Worm (Caenorhabditis elegans) whole organism, early embryonic: Measurements from ENCODE around the gene lea-1.

Experiments used
- B0310.2 ChIP-seq: sonication (generic microtip); optimal IDR thresholded peaks from 2 replicates; lab custom pipeline; 2016; ENCODE audit warnings: mild to moderate bottlenecking, missing genetic modification characterization, missing compliant biosample characterization
- F13C5.2 ChIP-seq: sonication (generic microtip); optimal IDR thresholded peaks from 2 replicates; lab custom pipeline; 2017; ENCODE audit warnings: mild to moderate bottlenecking, missing genetic modification characterization, inconsistent platforms, missing compliant biosample characterization
- aly-1 ChIP-seq: sonication (generic microtip); optimal IDR thresholded peaks from 2 replicates; lab custom pipeline; 2016; ENCODE audit warnings: missing genetic modification characterization, missing compliant biosample characterization
- ama-1 ChIP-seq: fragments of 150-350 bp; optimal IDR thresholded peaks from 2 replicates; lab custom pipeline; 2014
- ceh-13 ChIP-seq: fragments of 200-800 bp; sonication (Bioruptor generic); optimal IDR thresholded peaks from 2 replicates; lab custom pipeline; 2018; ENCODE audit warnings: mild to moderate bottlenecking, missing genetic modification characterization, missing compliant biosample characterization
- ceh-36 ChIP-seq: sonication (generic microtip); optimal IDR thresholded peaks from 2 replicates; lab custom pipeline; 2016; ENCODE audit warnings: missing genetic modification characterization, inconsistent platforms, missing compliant biosample characterization
- ets-7 ChIP-seq: sonication (generic microtip); optimal IDR thresholded peaks from 2 replicates; lab custom pipeline; 2016; ENCODE audit warnings: missing genotype, missing genetic modification characterization, missing compliant biosample characterization
- flt-1 ChIP-seq: fragments of 200-800 bp; sonication (Bioruptor generic); IDR thresholded peaks from 2 replicates; pipeline ENCODE4 v1.3.6; 2022; ENCODE audit warnings: missing genetic modification characterization, missing compliant biosample characterization
- hmbx-1 ChIP-seq: sonication (generic microtip); optimal IDR thresholded peaks from 2 replicates; lab custom pipeline; 2016; ENCODE audit warnings: mild to moderate bottlenecking, missing genetic modification characterization, missing compliant biosample characterization
- hmg-4 ChIP-seq: fragments of 200-800 bp; sonication (Bioruptor generic); optimal IDR thresholded peaks from 2 replicates; lab custom pipeline; 2018; ENCODE audit warnings: mild to moderate bottlenecking, missing genetic modification characterization, missing compliant biosample characterization
- hnd-1 ChIP-seq: sonication (generic microtip); optimal IDR thresholded peaks from 2 replicates; lab custom pipeline; 2016; ENCODE audit warnings: missing genetic modification characterization, missing compliant biosample characterization
- pes-1 ChIP-seq: fragments of 200-800 bp; sonication (Bioruptor generic); IDR thresholded peaks from 2 replicates; pipeline ENCODE4 v1.3.6; 2022; ENCODE audit warnings: missing genetic modification reagents, missing genetic modification characterization, missing compliant biosample characterization
- scrt-1 ChIP-seq: fragments of 200-800 bp; sonication (Bioruptor generic); IDR thresholded peaks from 2 replicates; pipeline ENCODE4 v1.3.6; 2022; ENCODE audit warnings: missing genetic modification characterization, missing compliant biosample characterization
- sea-1 ChIP-seq: fragments of 200-800 bp; sonication (Bioruptor generic); conservative IDR thresholded peaks from 2 replicates; pipeline ENCODE4 v1.3.6; 2022; ENCODE audit warnings: missing genetic modification characterization, missing compliant biosample characterization
- tbx-11 ChIP-seq: fragments of 200-800 bp; sonication (Bioruptor generic); IDR thresholded peaks from 2 replicates; pipeline ENCODE4 v1.3.6; 2022; ENCODE audit warnings: missing genetic modification characterization, missing compliant biosample characterization
- tbx-37 ChIP-seq: fragments of 200-800 bp; sonication (Bioruptor generic); conservative IDR thresholded peaks from 2 replicates; pipeline ENCODE4 v1.3.6; 2022; ENCODE audit warnings: missing genetic modification reagents, missing genetic modification characterization, missing compliant biosample characterization
- tra-4 ChIP-seq: sonication (generic microtip); optimal IDR thresholded peaks from 2 replicates; lab custom pipeline; 2017; ENCODE audit warnings: missing genetic modification characterization, missing compliant biosample characterization

lea-1 gene

DNA sequence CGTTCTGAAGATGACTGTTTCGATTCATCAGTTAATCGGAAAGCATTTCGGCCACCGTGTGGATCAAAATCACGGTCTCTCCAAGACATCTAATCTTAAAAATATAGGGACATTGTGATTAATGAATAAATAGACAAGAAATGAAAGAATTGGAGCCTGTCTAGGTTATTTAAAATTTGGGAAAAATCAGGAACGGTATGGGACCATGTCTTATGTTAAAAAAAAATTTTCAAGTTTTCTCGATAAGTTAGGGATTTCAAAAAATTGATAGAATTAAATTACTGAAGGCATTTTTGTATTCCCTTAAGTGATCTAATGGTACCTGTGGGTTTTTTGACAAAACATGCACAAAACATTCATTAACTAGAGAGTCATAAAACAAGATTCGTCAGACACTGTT, 35.6 kb upstream of the lea-1 start, which contains the start of gene unc-41:
Gene unc-41, minus strand, starts transcription at position 101 of the 400 bp plus-strand sequence.
- TF ChIP-seq ceh-13 = no peak
- TF ChIP-seq aly-1 (tag; lab: Kevin White, UChicago) = no peak
- no peak for TF ChIP-seq scrt-1 (GFP tag; lab: Robert Waterston, UW)
- no peak for TF ChIP-seq ets-7 (tag; lab: Kevin White, UChicago)
- no peak for TF ChIP-seq ama-1 (lab: Kevin White, UChicago)
- TF ChIP-seq hmbx-1 (tag; lab: Kevin White, UChicago) = no peak
- no peak for TF ChIP-seq tbx-11 (GFP tag; lab: Robert Waterston, UW)
- no peak for TF ChIP-seq tbx-37

DNA sequence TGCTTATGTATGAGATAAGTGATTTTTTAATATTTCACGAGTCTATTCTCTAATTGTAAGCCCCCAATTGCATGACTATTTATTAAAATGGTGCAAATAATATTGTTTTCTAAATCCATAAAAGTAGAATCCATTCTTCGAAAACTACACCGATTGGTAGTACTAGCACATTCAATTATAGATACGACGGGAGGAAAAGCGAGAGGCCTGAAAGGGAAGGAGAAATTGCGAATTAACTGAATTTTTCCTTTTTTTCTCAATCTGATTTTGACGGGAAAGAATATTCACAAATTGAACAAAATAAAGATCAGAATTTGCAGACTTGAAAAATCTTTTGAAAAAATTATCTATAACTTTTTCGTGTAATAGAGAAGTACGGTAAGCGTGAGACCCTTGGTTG, 34.5 kb upstream of the lea-1 start:
- TF ChIP-seq sea-1 (GFP tag; lab: Robert Waterston, UW) (no peak), F13C5.2 (tag; lab: Kevin White, UChicago) (no peak), tbx-11 (GFP tag; lab: Robert Waterston, UW) (no peak), ceh-13 (no peak), aly-1 (tag; lab: Kevin White, UChicago) (no peak), tra-4 (no peak), ceh-36 (no peak), hnd-1 (tag; lab: Kevin White, UChicago) (no peak), tbx-37 (no peak), hmbx-1 (tag; lab: Kevin White, UChicago) (no peak), ets-7 (tag; lab: Kevin White, UChicago) (no peak), pes-1 (no peak), hmg-4 (GFP tag; lab: Kevin White, UChicago) (no peak), ama-1 (lab: Kevin White, UChicago) (no peak), flt-1 (GFP tag; lab: Robert Waterston, UW) (no peak), scrt-1 (GFP tag; lab: Robert Waterston, UW) (no peak), B0310.2 (tag; lab: Kevin White, UChicago) (no peak)

DNA sequence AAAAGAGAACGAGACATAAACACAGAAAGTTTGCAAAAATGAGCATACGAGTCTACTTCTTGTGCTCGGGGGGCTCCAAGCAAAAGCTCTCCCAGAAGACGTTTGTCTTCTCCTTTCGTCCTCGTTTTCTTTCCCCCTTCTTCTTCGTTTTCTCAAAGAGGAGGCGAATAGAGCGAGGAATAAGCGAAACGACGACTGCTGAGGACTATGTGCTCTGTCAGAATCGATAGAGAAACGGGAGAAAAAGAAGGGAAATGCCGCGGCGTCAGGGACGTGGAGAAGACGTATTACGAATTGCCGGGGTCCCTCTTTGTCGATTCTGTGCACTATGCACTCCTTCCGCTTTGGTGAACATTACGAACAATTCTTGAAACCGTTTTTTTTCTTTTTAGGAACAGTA, 33.3 kb upstream of the lea-1 start:
- peak; percentile 22 for TF ChIP-seq hmg-4 (GFP tag; lab: Kevin White, UChicago)
- no peak for TF ChIP-seq ceh-13

DNA sequence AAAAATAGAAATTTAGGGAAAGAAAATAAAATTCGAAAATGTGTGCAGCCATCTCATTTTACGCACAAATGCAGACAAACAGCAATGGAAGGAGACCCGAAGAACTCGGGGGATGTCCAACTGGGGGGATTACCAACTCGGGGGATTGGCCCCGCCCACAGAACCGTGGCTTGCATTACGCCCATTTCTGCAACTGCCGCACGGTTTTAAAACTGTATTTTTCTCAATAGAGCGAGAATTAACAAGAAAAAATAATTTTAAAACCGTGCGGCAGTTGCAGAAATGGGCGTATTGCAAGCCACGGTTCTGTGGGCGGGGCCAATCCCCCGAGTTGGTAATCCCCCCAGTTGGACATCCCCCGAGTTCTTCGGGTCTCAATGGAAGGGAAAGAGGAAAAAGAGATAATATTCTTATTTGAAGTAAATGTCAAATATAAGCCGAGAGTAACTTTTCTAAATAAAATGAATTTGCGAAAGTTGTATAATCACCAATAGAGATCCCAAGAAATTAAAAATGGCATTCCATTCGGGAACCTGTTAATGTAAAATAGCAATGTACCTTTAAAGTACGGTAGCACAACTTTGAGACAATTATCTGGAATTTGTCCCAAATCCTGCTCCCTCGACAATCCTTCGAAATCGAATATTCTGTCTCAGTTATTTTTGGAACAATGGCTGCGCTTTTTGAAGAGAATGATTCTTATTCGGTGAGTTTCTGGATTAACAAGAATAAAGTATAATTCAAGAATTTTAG, 30.8 kb upstream of the lea-1 start, which contains the start of the genes ruvb-1 and tofu-1:
Gene ruvb-1, minus strand, starts transcription at position 72 of the 753 bp plus-strand sequence.
Gene tofu-1, plus strand, starts transcription at position 417 of the 753 bp plus-strand sequence.
- TF ChIP-seq sea-1 (GFP tag; lab: Robert Waterston, UW) (0 out of 2 replicates have a peak, but pooled peaks have one; percentile 46), F13C5.2 (tag; lab: Kevin White, UChicago) (peak; percentile 21), ceh-36 (peak; percentile 39), tbx-37 (peak; percentile 31; the same call in 1 of the 2 replicates)

DNA sequence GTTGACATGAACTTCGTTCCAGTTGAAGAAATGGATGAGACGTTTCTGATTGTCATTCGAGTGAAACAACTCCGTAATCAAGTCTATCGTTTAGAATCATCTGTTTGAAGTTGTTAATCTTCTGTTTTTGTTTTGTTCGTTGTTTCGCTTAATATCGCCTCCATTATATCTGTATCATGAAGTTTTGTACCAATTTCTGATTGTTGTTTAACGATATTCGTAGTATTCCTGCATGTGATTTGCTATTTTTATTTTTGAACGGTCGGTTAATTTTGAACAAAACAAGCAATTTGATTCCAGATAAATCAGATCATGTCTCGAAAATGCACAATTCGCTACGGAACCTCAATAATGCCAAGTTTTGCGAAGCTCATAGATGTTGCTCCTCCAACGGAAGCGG, 29.2 kb upstream of the lea-1 start, which contains the start of gene C27H6.9:
Gene C27H6.9, plus strand, starts transcription at position 301 of the 400 bp plus-strand sequence.
- TF ChIP-seq flt-1 (GFP tag; lab: Robert Waterston, UW) (no peak), tra-4 (no peak), ama-1 (lab: Kevin White, UChicago) (no peak), sea-1 (GFP tag; lab: Robert Waterston, UW) (no peak), aly-1 (tag; lab: Kevin White, UChicago) (no peak)

DNA sequence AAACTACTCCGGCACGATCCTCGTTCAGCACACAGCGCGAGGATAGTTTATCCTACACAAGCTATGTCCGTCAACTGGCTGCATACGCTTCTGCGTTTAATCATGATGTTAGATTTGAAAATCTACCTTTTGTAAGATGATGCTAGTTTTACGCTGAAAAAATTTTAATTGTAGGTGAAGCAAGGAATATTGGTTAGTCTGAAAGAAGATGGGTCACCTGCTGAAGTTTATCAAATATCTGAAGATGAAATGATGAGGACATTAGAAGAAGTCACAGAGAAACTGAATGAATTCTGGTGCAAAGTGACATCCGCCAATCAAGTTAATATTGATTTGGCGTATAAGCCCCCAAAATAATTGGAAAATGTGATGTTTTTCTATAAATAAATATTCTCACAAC, 28.2 kb upstream of the lea-1 start:
- TF ChIP-seq ceh-36 (no peak), F13C5.2 (tag; lab: Kevin White, UChicago) (no peak), hmbx-1 (tag; lab: Kevin White, UChicago) (no peak), aly-1 (tag; lab: Kevin White, UChicago) (no peak), sea-1 (GFP tag; lab: Robert Waterston, UW) (no peak)

DNA sequence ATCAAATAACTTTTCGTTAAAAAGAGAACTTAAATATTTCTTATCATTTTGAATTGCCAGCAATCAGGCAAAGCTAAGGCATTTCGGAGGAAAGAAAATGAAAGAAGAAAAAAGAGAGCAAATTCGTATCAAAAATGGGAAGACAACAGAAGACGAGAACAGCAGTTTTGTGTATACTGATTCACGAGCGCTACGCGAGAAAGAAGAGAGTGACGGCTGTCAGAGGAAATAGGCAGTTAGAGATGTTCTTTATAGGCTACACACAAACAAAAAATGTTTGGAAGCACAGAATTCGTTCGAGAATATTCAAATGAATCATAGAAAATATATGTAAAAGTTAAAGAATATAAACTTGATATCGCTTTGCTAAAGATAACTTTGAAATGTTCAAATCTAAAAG, 26.9 kb upstream of the lea-1 start:
- TF ChIP-seq pes-1 = no peak
- no peak for TF ChIP-seq ceh-13
- no peak for TF ChIP-seq scrt-1 (GFP tag; lab: Robert Waterston, UW)
- TF ChIP-seq B0310.2 (tag; lab: Kevin White, UChicago) = no peak
- no peak for TF ChIP-seq hmg-4 (GFP tag; lab: Kevin White, UChicago)

DNA sequence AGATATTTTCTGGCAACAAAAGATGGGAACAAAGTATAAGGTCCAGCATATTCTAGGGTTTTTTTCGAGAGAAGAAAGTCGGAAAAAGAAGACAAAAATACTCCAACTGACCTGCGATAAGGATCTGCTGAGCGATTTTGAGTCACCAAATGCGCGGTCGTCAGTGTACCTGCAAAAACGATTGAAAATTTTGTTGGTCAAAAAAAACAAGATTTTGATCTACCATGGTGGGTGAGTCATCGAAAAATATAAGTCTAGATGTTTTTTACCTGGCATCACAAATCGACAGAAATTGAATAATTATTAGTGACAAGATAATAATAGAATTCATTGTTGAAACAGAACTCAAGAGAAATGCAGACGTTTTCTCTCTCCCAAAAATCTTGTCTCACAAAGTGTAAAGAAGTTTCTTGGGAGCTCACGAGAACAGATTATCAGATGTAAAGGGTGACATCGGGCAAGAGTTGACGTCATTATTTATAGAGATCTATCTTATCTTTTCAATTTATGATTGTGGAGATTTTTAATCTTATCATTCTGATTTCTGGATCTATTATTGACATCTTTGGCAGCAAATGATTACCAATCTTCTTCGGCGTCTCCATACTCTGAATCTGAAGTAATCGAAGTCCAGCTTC, 26.4 kb upstream of the lea-1 start:
- no peak for TF ChIP-seq flt-1 (GFP tag; lab: Robert Waterston, UW)
- TF ChIP-seq aly-1 (tag; lab: Kevin White, UChicago) = no peak
- no peak for TF ChIP-seq pes-1
- TF ChIP-seq tbx-11 (GFP tag; lab: Robert Waterston, UW) = no peak
- no peak for TF ChIP-seq hmbx-1 (tag; lab: Kevin White, UChicago)
- no peak for TF ChIP-seq hmg-4 (GFP tag; lab: Kevin White, UChicago)
- TF ChIP-seq B0310.2 (tag; lab: Kevin White, UChicago) = no peak
- TF ChIP-seq ama-1 (lab: Kevin White, UChicago) = no peak
- no peak for TF ChIP-seq ets-7 (tag; lab: Kevin White, UChicago)
- TF ChIP-seq ceh-13 = no peak
- no peak for TF ChIP-seq hnd-1 (tag; lab: Kevin White, UChicago)
- TF ChIP-seq tbx-37 = no peak
